Fruit fly (Drosophila melanogaster) whole organism, embryonic: ENCODE measurements around the gene witty.

ENCODE experiments used
- Antp ChIP-seq: fragments of 200-800 bp; sonication (Bioruptor generic); optimal IDR thresholded peaks from 3 replicates; lab custom pipeline; 2016; ENCODE audit warnings: missing biosample characterization, missing genetic modification characterization
- BEAF-32 ChIP-seq: fragments of 200-800 bp; sonication (Bioruptor generic); optimal IDR thresholded peaks from 3 replicates; lab custom pipeline; 2017; ENCODE audit warnings: missing biosample characterization, missing genetic modification characterization, mild to moderate bottlenecking, moderate library complexity, missing genetic modification reagents
- C15 ChIP-seq: fragments of 200-800 bp; sonication (Bioruptor generic); IDR thresholded peaks from 3 replicates; pipeline ENCODE4 v1.3.6; 2022; ENCODE audit warnings: missing biosample characterization, missing genetic modification characterization
- CG10267 ChIP-seq: fragments of 200-800 bp; sonication (Bioruptor generic); optimal IDR thresholded peaks from 2 replicates; lab custom pipeline; 2018; ENCODE audit warnings: missing biosample characterization, mild to moderate bottlenecking, missing genetic modification characterization, moderate library complexity
- CG12391 ChIP-seq: fragments of 200-800 bp; sonication (Bioruptor generic); optimal IDR thresholded peaks from 3 replicates; lab custom pipeline; 2018; ENCODE audit warnings: missing biosample characterization, mild to moderate bottlenecking, missing genetic modification characterization, moderate library complexity
- CG13287 ChIP-seq: fragments of 200-800 bp; sonication (Bioruptor generic); IDR thresholded peaks from 2 replicates; pipeline ENCODE4 v1.3.6; 2022; ENCODE audit warnings: missing biosample characterization, missing genetic modification characterization; ENCODE audit not compliant: partially characterized antibody
- CG13424 ChIP-seq: fragments of 200-800 bp; sonication (Bioruptor generic); optimal IDR thresholded peaks from 2 replicates; lab custom pipeline; 2019; ENCODE audit warnings: missing biosample characterization, mild to moderate bottlenecking, missing genetic modification characterization, moderate library complexity
- CG15269 ChIP-seq: fragments of 200-800 bp; sonication (Bioruptor generic); optimal IDR thresholded peaks from 2 replicates; lab custom pipeline; 2018; ENCODE audit warnings: missing biosample characterization, mild to moderate bottlenecking, missing genetic modification characterization, moderate library complexity
- CG17186 ChIP-seq: fragments of 200-800 bp; sonication (Bioruptor generic); optimal IDR thresholded peaks from 3 replicates; lab custom pipeline; 2017; ENCODE audit warnings: missing biosample characterization, missing genetic modification reagents, missing genetic modification characterization
- CG17802 ChIP-seq: fragments of 200-800 bp; sonication (Bioruptor generic); optimal IDR thresholded peaks from 2 replicates; lab custom pipeline; 2018; ENCODE audit warnings: missing biosample characterization, mild to moderate bottlenecking, missing genetic modification characterization, moderate library complexity
- CG18011 ChIP-seq: fragments of 200-800 bp; sonication (Bioruptor generic); optimal IDR thresholded peaks from 2 replicates; lab custom pipeline; 2017; ENCODE audit warnings: missing biosample characterization, missing genetic modification characterization, mild to moderate bottlenecking, moderate library complexity, missing genotype
- CG18599 ChIP-seq: fragments of 200-800 bp; sonication (Bioruptor generic); optimal IDR thresholded peaks from 3 replicates; lab custom pipeline; 2017; ENCODE audit warnings: missing biosample characterization, missing genetic modification characterization, mild to moderate bottlenecking, moderate library complexity, missing genetic modification reagents
- CG4730 ChIP-seq: fragments of 200-800 bp; sonication (Bioruptor generic); IDR thresholded peaks from 2 replicates; pipeline ENCODE4 v1.3.6; 2022; ENCODE audit warnings: missing biosample characterization, missing genetic modification characterization
- CG4820 ChIP-seq: fragments of 200-800 bp; sonication (Bioruptor generic); optimal IDR thresholded peaks from 3 replicates; lab custom pipeline; 2016; ENCODE audit warnings: missing biosample characterization, missing genetic modification characterization
- CG4854 ChIP-seq: fragments of 200-800 bp; sonication (Bioruptor generic); optimal IDR thresholded peaks from 2 replicates; lab custom pipeline; 2016; ENCODE audit warnings: missing biosample characterization, missing genetic modification characterization, inconsistent platforms
- CG6765 ChIP-seq: fragments of 200-800 bp; sonication (Bioruptor generic); optimal IDR thresholded peaks from 3 replicates; lab custom pipeline; 2017; ENCODE audit warnings: missing biosample characterization, mild to moderate bottlenecking, missing genetic modification characterization
- CG7556 ChIP-seq: fragments of 200-800 bp; sonication (Bioruptor generic); optimal IDR thresholded peaks from 2 replicates; lab custom pipeline; 2017; ENCODE audit warnings: missing biosample characterization, mild to moderate bottlenecking, missing genetic modification characterization
- CG8359 ChIP-seq: fragments of 200-800 bp; sonication (Bioruptor generic); optimal IDR thresholded peaks from 2 replicates; lab custom pipeline; 2017; ENCODE audit warnings: missing biosample characterization, mild to moderate bottlenecking, missing genetic modification characterization, borderline replicate concordance
- CG8478 ChIP-seq: fragments of >200 bp; optimal IDR thresholded peaks from 2 replicates; lab custom pipeline; 2018
- CG9437 ChIP-seq: fragments of 200-800 bp; sonication (Bioruptor generic); optimal IDR thresholded peaks from 2 replicates; lab custom pipeline; 2018; ENCODE audit warnings: missing biosample characterization, mild to moderate bottlenecking, missing genetic modification characterization
- CG9609 ChIP-seq: fragments of 200-800 bp; sonication (Bioruptor generic); optimal IDR thresholded peaks from 3 replicates; lab custom pipeline; 2016; ENCODE audit warnings: missing biosample characterization, missing genetic modification characterization
- Deaf1 ChIP-seq: fragments of 200-800 bp; optimal IDR thresholded peaks from 3 replicates; lab custom pipeline; 2019; ENCODE audit warnings: missing biosample characterization, mild to moderate bottlenecking, missing genetic modification characterization, moderate library complexity
- Dp ChIP-seq: fragments of 200-800 bp; sonication (Bioruptor generic); optimal IDR thresholded peaks from 2 replicates; lab custom pipeline; 2018; ENCODE audit warnings: missing biosample characterization, mild to moderate bottlenecking, missing genetic modification characterization, moderate library complexity
- Drgx ChIP-seq: fragments of 200-800 bp; sonication (Bioruptor generic); IDR thresholded peaks from 2 replicates; pipeline ENCODE4 v1.3.6; 2022; ENCODE audit warnings: missing biosample characterization, missing genetic modification characterization
- Fer1 ChIP-seq: fragments of 200-800 bp; sonication (Bioruptor generic); optimal IDR thresholded peaks from 2 replicates; lab custom pipeline; 2017; ENCODE audit warnings: missing biosample characterization, mild to moderate bottlenecking, missing genetic modification characterization
- Hmr ChIP-seq: fragments of 200-800 bp; sonication (Bioruptor generic); optimal IDR thresholded peaks from 3 replicates; lab custom pipeline; 2017; ENCODE audit warnings: mild to moderate bottlenecking, missing biosample characterization, missing genetic modification reagents, missing genetic modification characterization
- Lpt ChIP-seq: fragments of >200 bp; optimal IDR thresholded peaks from 2 replicates; lab custom pipeline; 2018; ENCODE audit warnings: missing biosample characterization, missing genetic modification characterization
- Meics ChIP-seq: fragments of 200-800 bp; sonication (Bioruptor generic); optimal IDR thresholded peaks from 2 replicates; lab custom pipeline; 2017; ENCODE audit warnings: missing biosample characterization, mild to moderate bottlenecking, missing genetic modification characterization
- Neu2 ChIP-seq: fragments of 200-800 bp; sonication (Bioruptor generic); optimal IDR thresholded peaks from 3 replicates; lab custom pipeline; 2016; ENCODE audit warnings: missing biosample characterization, missing genetic modification characterization, borderline replicate concordance
- br ChIP-seq: fragments of >200 bp; optimal IDR thresholded peaks from 2 replicates; lab custom pipeline; 2017
- cg ChIP-seq: fragments of 200-800 bp; sonication (Bioruptor generic); optimal IDR thresholded peaks from 3 replicates; lab custom pipeline; 2019; ENCODE audit warnings: missing biosample characterization, mild to moderate bottlenecking, missing genetic modification characterization, moderate library complexity
- chn ChIP-seq: fragments of 200-800 bp; sonication (Bioruptor generic); optimal IDR thresholded peaks from 2 replicates; lab custom pipeline; 2016; ENCODE audit warnings: missing biosample characterization, missing genetic modification characterization
- cwo ChIP-seq: fragments of 200-800 bp; sonication (Bioruptor generic); optimal IDR thresholded peaks from 3 replicates; lab custom pipeline; 2017; ENCODE audit warnings: missing biosample characterization, missing genetic modification characterization, mild to moderate bottlenecking, moderate library complexity, missing genetic modification reagents
- fd102C ChIP-seq: fragments of 200-800 bp; sonication (Bioruptor generic); optimal IDR thresholded peaks from 2 replicates; lab custom pipeline; 2018; ENCODE audit warnings: missing biosample characterization, mild to moderate bottlenecking, missing genetic modification characterization, moderate library complexity
- kah ChIP-seq: fragments of 200-800 bp; sonication (Bioruptor generic); optimal IDR thresholded peaks from 2 replicates; lab custom pipeline; 2018; ENCODE audit warnings: missing biosample characterization, mild to moderate bottlenecking, missing genetic modification characterization
- ken ChIP-seq: fragments of 200-800 bp; sonication (Bioruptor generic); IDR thresholded peaks from 3 replicates; pipeline ENCODE4 v1.3.6; 2022; ENCODE audit warnings: missing biosample characterization, missing genetic modification characterization
- knrl ChIP-seq: fragments of 200-800 bp; sonication (Bioruptor generic); IDR thresholded peaks from 3 replicates; pipeline ENCODE4 v1.3.6; 2022; ENCODE audit warnings: missing biosample characterization, missing genetic modification characterization; ENCODE audit not compliant: partially characterized antibody
- lab ChIP-seq: fragments of 200-800 bp; sonication (Bioruptor generic); optimal IDR thresholded peaks from 3 replicates; lab custom pipeline; 2017; ENCODE audit warnings: missing biosample characterization, missing genetic modification characterization, mild to moderate bottlenecking, moderate library complexity, missing genetic modification reagents
- lbe ChIP-seq: fragments of 200-800 bp; sonication (Bioruptor generic); optimal IDR thresholded peaks from 2 replicates; lab custom pipeline; 2016; ENCODE audit warnings: missing biosample characterization, mild to moderate bottlenecking, missing genetic modification characterization
- nerfin-1 ChIP-seq: fragments of 200-800 bp; sonication (Bioruptor generic); optimal IDR thresholded peaks from 3 replicates; lab custom pipeline; 2019; ENCODE audit warnings: missing biosample characterization, mild to moderate bottlenecking, missing genetic modification characterization, moderate library complexity
- oc ChIP-seq: fragments of 200-800 bp; sonication (Bioruptor generic); optimal IDR thresholded peaks from 2 replicates; lab custom pipeline; 2018; ENCODE audit warnings: missing biosample characterization, mild to moderate bottlenecking, missing genetic modification characterization, moderate library complexity
- prd ChIP-seq, 3 experiments: fragments of >200 bp in 2 of 3; fragments of 200-800 bp in 1 of 3; sonication (Bioruptor generic) in 1 of 3; optimal IDR thresholded peaks in 2 of 3; IDR thresholded peaks in 1 of 3; 2 replicates in 2 of 3; 3 replicates in 1 of 3; pipeline versions ENCODE4 v1.3.6 to Lab custom; 2017 to 2022; ENCODE audit warnings: missing biosample characterization in 1 of 3, missing genetic modification characterization in 1 of 3
- row ChIP-seq: fragments of 200-800 bp; sonication (Bioruptor generic); IDR thresholded peaks from 3 replicates; pipeline ENCODE4 v1.3.6; 2022; ENCODE audit warnings: missing biosample characterization, missing genetic modification characterization
- vvl ChIP-seq: fragments of 200-800 bp; sonication (Bioruptor generic); IDR thresholded peaks from 2 replicates; pipeline ENCODE4 v1.3.6; 2022; ENCODE audit warnings: missing biosample characterization, missing genetic modification characterization
- wor ChIP-seq: fragments of 200-800 bp; sonication (Bioruptor generic); IDR thresholded peaks from 2 replicates; pipeline ENCODE4 v1.3.6; 2022; ENCODE audit warnings: missing biosample characterization, missing genetic modification characterization
- yki ChIP-seq: fragments of >200 bp; optimal IDR thresholded peaks from 3 replicates; lab custom pipeline; 2018
- zen ChIP-seq: fragments of 200-800 bp; sonication (Bioruptor generic); optimal IDR thresholded peaks from 3 replicates; lab custom pipeline; 2018; ENCODE audit warnings: missing biosample characterization, mild to moderate bottlenecking, missing genetic modification characterization, moderate library complexity
- zfh1 ChIP-seq: fragments of 200-800 bp; sonication (Bioruptor generic); IDR thresholded peaks from 3 replicates; pipeline ENCODE4 v1.3.6; 2022; ENCODE audit warnings: missing biosample characterization, missing genetic modification characterization

The witty gene

DNA sequence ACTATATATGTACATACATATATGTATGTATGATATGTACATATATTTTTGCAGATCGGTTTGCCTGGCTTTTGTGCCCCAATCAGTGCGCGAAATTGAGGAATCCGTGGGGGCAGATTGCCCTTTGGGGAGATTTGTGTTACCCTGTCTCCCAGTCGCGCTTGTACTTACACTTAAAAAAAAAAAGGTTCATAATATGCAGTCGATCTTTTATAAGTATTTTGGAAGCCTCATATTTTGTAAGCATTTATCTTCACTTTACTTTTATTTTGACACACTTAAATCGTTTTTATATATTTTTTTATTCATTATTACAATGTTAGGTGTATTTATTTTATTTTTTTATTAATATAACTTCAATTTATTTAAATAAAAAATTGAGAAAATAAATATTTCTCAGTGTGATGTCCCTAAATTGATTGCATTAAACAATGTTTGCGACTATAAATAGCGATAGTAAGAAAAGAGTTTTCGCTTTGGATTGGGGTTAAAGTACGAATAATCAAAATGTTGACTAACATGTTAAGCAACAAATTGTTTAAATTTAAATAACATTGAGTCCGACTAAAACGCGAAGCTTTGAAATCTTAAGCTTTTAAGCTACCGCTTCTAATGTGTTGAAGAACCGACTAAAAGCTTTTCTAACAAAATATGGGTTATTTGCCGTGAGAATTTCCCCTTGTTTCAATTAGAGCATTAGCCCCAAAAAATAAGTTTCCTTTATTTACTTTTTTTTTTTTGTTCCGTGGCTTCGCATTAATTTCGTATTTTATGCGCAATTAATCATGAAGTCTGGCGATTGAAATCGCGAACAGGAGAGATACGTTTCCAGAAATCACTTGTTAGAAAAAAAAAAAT is 11.4 kb upstream of the witty start (continued):
- TF ChIP-seq prd (optimal IDR thresholded peaks at IDR 0.05; lab: Kevin White, UChicago) = no peak
- TF ChIP-seq prd (GFP tag; IDR thresholded peaks at IDR 0.05; lab: Robert Waterston, UW) = no peak
- TF ChIP-seq cwo (GFP tag; lab: Kevin White, UChicago) = peak; percentile 32
- TF ChIP-seq knrl (GFP tag; lab: Robert Waterston, UW) = no peak
- peak; percentile 53 for TF ChIP-seq CG15269
- no peak for TF ChIP-seq CG4820 (GFP tag; lab: Kevin White, UChicago)
- TF ChIP-seq Drgx (GFP tag; lab: Robert Waterston, UW) = 0 out of 2 replicates have a peak, but pooled peaks have one; percentile 35
- TF ChIP-seq lbe (GFP tag; lab: Kevin White, UChicago) = no peak
- no peak for TF ChIP-seq CG18011 (GFP tag; lab: Kevin White, UChicago)
- peak; percentile 32 for TF ChIP-seq CG7556 (GFP tag; lab: Kevin White, UChicago)
- no peak for TF ChIP-seq chn (GFP tag; lab: Kevin White, UChicago)
- no peak for TF ChIP-seq yki (lab: Kevin White, UChicago)
- no peak for TF ChIP-seq br (lab: Kevin White, UChicago)
- TF ChIP-seq zen (tag; lab: Kevin White, UChicago) = no peak
- no peak for TF ChIP-seq CG4730
- peak; percentile 60 for TF ChIP-seq Hmr (GFP tag; lab: Kevin White, UChicago)
- TF ChIP-seq CG4854 (GFP tag; lab: Kevin White, UChicago) = no peak
- TF ChIP-seq Meics (GFP tag; lab: Kevin White, UChicago) = peak; percentile 13
- TF ChIP-seq oc (tag; lab: Kevin White, UChicago) = no peak
- no peak for TF ChIP-seq CG9609
- peak; percentile 55; the same call in 1 of the 2 replicates for TF ChIP-seq vvl (GFP tag; lab: Robert Waterston, UW)
- peak; percentile 40 for TF ChIP-seq row (GFP tag; lab: Robert Waterston, UW)
- TF ChIP-seq CG17186 = no peak
- TF ChIP-seq Deaf1 (tag; lab: Kevin White, UChicago) = no peak
- no peak for TF ChIP-seq Lpt (GFP tag; lab: Kevin White, UChicago)
- TF ChIP-seq Fer1 (GFP tag; lab: Kevin White, UChicago) = peak; percentile 25
- peak; percentile 42 for TF ChIP-seq CG12391 (tag; lab: Kevin White, UChicago)
- no peak for TF ChIP-seq zfh1 (GFP tag; lab: Robert Waterston, UW)
- no peak for TF ChIP-seq C15
- no peak for TF ChIP-seq CG8478 (lab: Kevin White, UChicago)
- TF ChIP-seq Dp (GFP tag; lab: Kevin White, UChicago) = peak; percentile 48
- peak; percentile 11 for TF ChIP-seq CG10267 (tag; lab: Kevin White, UChicago)
- TF ChIP-seq cg (GFP tag; lab: Kevin White, UChicago) = no peak
- TF ChIP-seq CG17802 (tag; lab: Kevin White, UChicago) = no peak
- TF ChIP-seq Antp (GFP tag; lab: Kevin White, UChicago) = no peak
- no peak for TF ChIP-seq ken (GFP tag; lab: Robert Waterston, UW)
- no peak for TF ChIP-seq kah (GFP tag; lab: Kevin White, UChicago)
- TF ChIP-seq nerfin-1 (tag; lab: Kevin White, UChicago) = no peak
- no peak for TF ChIP-seq wor
- TF ChIP-seq CG6765 (GFP tag; lab: Kevin White, UChicago) = peak; percentile 3
- TF ChIP-seq CG8359 (GFP tag; lab: Kevin White, UChicago) = no peak
- peak; percentile 46 for TF ChIP-seq lab (GFP tag; lab: Kevin White, UChicago)
- no peak for TF ChIP-seq CG9437
- TF ChIP-seq CG13424 = peak; percentile 41
- no peak for TF ChIP-seq Neu2 (GFP tag; lab: Kevin White, UChicago)
- no peak for TF ChIP-seq fd102C (GFP tag; lab: Kevin White, UChicago)
- TF ChIP-seq CG18599 (GFP tag; lab: Kevin White, UChicago) = peak; percentile 37
- peak; percentile 8; the same call in 1 of the 2 replicates for TF ChIP-seq CG13287 (GFP tag; lab: Robert Waterston, UW)
- no peak for TF ChIP-seq BEAF-32 (GFP tag; lab: Kevin White, UChicago)
